Fruit fly (Drosophila melanogaster) whole organism, embryonic: ENCODE data around the gene Stat92E.
A peak's percentile ranks its signal among the peaks of the same experiment; 100 is the strongest.

ENCODE experiments used
- Abd-B ChIP-seq: fragments of 200-800 bp; sonication (Bioruptor generic); optimal IDR thresholded peaks from 2 replicates; lab custom pipeline; 2018; ENCODE audit warnings: missing biosample characterization, mild to moderate bottlenecking, missing genetic modification characterization, moderate library complexity
- Ada2b ChIP-seq: fragments of 200-800 bp; sonication (Bioruptor generic); IDR thresholded peaks from 2 replicates; pipeline ENCODE4 v1.3.6; 2022; ENCODE audit warnings: missing biosample characterization, missing genetic modification characterization
- Antp ChIP-seq: fragments of 200-800 bp; sonication (Bioruptor generic); optimal IDR thresholded peaks from 3 replicates; lab custom pipeline; 2016; ENCODE audit warnings: missing biosample characterization, missing genetic modification characterization
- CG11398 ChIP-seq: fragments of 200-800 bp; sonication (Bioruptor generic); optimal IDR thresholded peaks from 2 replicates; lab custom pipeline; 2016; ENCODE audit warnings: missing biosample characterization, missing genetic modification characterization
- CG12299 ChIP-seq: fragments of 200-800 bp; sonication (Bioruptor generic); optimal IDR thresholded peaks from 2 replicates; lab custom pipeline; 2018; ENCODE audit warnings: missing biosample characterization, mild to moderate bottlenecking, missing genetic modification characterization
- CG12391 ChIP-seq: fragments of 200-800 bp; sonication (Bioruptor generic); optimal IDR thresholded peaks from 3 replicates; lab custom pipeline; 2018; ENCODE audit warnings: missing biosample characterization, mild to moderate bottlenecking, missing genetic modification characterization, moderate library complexity
- CG15479 ChIP-seq: fragments of 200-800 bp; sonication (Bioruptor generic); optimal IDR thresholded peaks from 3 replicates; lab custom pipeline; 2019; ENCODE audit warnings: missing biosample characterization, mild to moderate bottlenecking, missing genetic modification characterization, moderate library complexity
- CG17359 ChIP-seq: fragments of 200-800 bp; sonication (Bioruptor generic); optimal IDR thresholded peaks from 3 replicates; lab custom pipeline; 2018; ENCODE audit warnings: missing biosample characterization, mild to moderate bottlenecking, missing genetic modification characterization, moderate library complexity
- CG2678 ChIP-seq: fragments of 200-800 bp; sonication (Bioruptor generic); optimal IDR thresholded peaks from 3 replicates; lab custom pipeline; 2019; ENCODE audit warnings: missing biosample characterization, mild to moderate bottlenecking, missing genetic modification characterization, moderate library complexity
- CG2889 ChIP-seq: fragments of 200-800 bp; sonication (Bioruptor generic); IDR thresholded peaks from 3 replicates; pipeline ENCODE4 v1.3.6; 2022; ENCODE audit warnings: missing biosample characterization, missing genetic modification characterization
- CG30020 ChIP-seq: fragments of 200-800 bp; optimal IDR thresholded peaks from 2 replicates; lab custom pipeline; 2019; ENCODE audit warnings: missing biosample characterization, mild to moderate bottlenecking, missing genetic modification characterization, moderate library complexity
- CG31388 ChIP-seq: fragments of 200-800 bp; sonication (Bioruptor generic); optimal IDR thresholded peaks from 2 replicates; lab custom pipeline; 2016; ENCODE audit warnings: missing biosample characterization, missing genetic modification characterization
- CG3163 ChIP-seq: fragments of 200-800 bp; sonication (Bioruptor generic); optimal IDR thresholded peaks from 3 replicates; lab custom pipeline; 2016; ENCODE audit warnings: missing biosample characterization, missing genetic modification characterization
- CG32767 ChIP-seq: fragments of 200-800 bp; sonication (Bioruptor generic); IDR thresholded peaks from 2 replicates; pipeline ENCODE4 v1.3.6; 2022; ENCODE audit warnings: missing biosample characterization, missing genetic modification characterization
- CG3995 ChIP-seq: fragments of 200-800 bp; sonication (Bioruptor generic); optimal IDR thresholded peaks from 3 replicates; lab custom pipeline; 2016; ENCODE audit warnings: missing biosample characterization, missing genetic modification characterization
- CG4404 ChIP-seq: fragments of 200-800 bp; sonication (Bioruptor generic); IDR thresholded peaks from 2 replicates; pipeline ENCODE4 v1.3.6; 2022; ENCODE audit warnings: missing biosample characterization, missing genetic modification characterization
- CG7372 ChIP-seq: fragments of 200-800 bp; sonication (Bioruptor generic); IDR thresholded peaks from 2 replicates; pipeline ENCODE4 v1.3.6; 2022; ENCODE audit warnings: missing biosample characterization, missing genetic modification characterization
- CG7556 ChIP-seq: fragments of 200-800 bp; sonication (Bioruptor generic); optimal IDR thresholded peaks from 2 replicates; lab custom pipeline; 2017; ENCODE audit warnings: missing biosample characterization, mild to moderate bottlenecking, missing genetic modification characterization
- CG7786 ChIP-seq: fragments of 200-800 bp; sonication (Bioruptor generic); optimal IDR thresholded peaks from 2 replicates; lab custom pipeline; 2016; ENCODE audit warnings: missing biosample characterization, missing genetic modification characterization
- CG7987 ChIP-seq: fragments of 200-800 bp; sonication (Bioruptor generic); optimal IDR thresholded peaks from 2 replicates; lab custom pipeline; 2018; ENCODE audit warnings: missing biosample characterization, mild to moderate bottlenecking, missing genetic modification characterization, moderate library complexity
- CG8924 ChIP-seq: fragments of 200-800 bp; optimal IDR thresholded peaks from 3 replicates; lab custom pipeline; 2019; ENCODE audit warnings: missing biosample characterization, mild to moderate bottlenecking, missing genetic modification characterization, moderate library complexity
- CTCF ChIP-seq: fragments of 200-800 bp; sonication (Bioruptor generic); optimal IDR thresholded peaks from 2 replicates; lab custom pipeline; 2017; ENCODE audit warnings: missing biosample characterization, mild to moderate bottlenecking, missing genetic modification characterization, moderate library complexity
- Dbx ChIP-seq: fragments of 200-800 bp; sonication (Bioruptor generic); IDR thresholded peaks from 3 replicates; pipeline ENCODE4 v1.3.6; 2022; ENCODE audit warnings: missing biosample characterization, missing genetic modification characterization
- Dip3 ChIP-seq: fragments of 200-800 bp; sonication (Bioruptor generic); optimal IDR thresholded peaks from 3 replicates; lab custom pipeline; 2016; ENCODE audit warnings: missing biosample characterization, missing genetic modification characterization
- Drgx ChIP-seq: fragments of 200-800 bp; sonication (Bioruptor generic); IDR thresholded peaks from 2 replicates; pipeline ENCODE4 v1.3.6; 2022; ENCODE audit warnings: missing biosample characterization, missing genetic modification characterization
- ERR ChIP-seq: fragments of 200-800 bp; sonication (Bioruptor generic); optimal IDR thresholded peaks from 2 replicates; lab custom pipeline; 2016; ENCODE audit warnings: missing biosample characterization, missing genetic modification characterization
- Ets65A ChIP-seq: fragments of 200-800 bp; sonication (Bioruptor generic); peaks from one replicate; lab custom pipeline; 2016; ENCODE audit warnings: missing biosample characterization, missing genetic modification characterization
- GATAe ChIP-seq: fragments of 200-800 bp; sonication (Bioruptor generic); conservative IDR thresholded peaks from 2 replicates; pipeline ENCODE4 v1.3.6; 2022; ENCODE audit warnings: missing biosample characterization, missing genetic modification characterization
- HLH3B ChIP-seq: fragments of 200-800 bp; sonication (Bioruptor generic); IDR thresholded peaks from 2 replicates; pipeline ENCODE4 v1.3.6; 2022; ENCODE audit warnings: missing biosample characterization, missing genetic modification characterization
- Hand ChIP-seq: fragments of 200-800 bp; sonication (Bioruptor generic); optimal IDR thresholded peaks from 2 replicates; lab custom pipeline; 2017; ENCODE audit warnings: mild to moderate bottlenecking, missing biosample characterization, missing genetic modification reagents, missing genetic modification characterization
- MBD-R2 ChIP-seq: fragments of 200-800 bp; sonication (Bioruptor generic); IDR thresholded peaks from 2 replicates; pipeline ENCODE4 v1.3.6; 2022; ENCODE audit warnings: missing biosample characterization, missing genetic modification characterization
- Mad ChIP-seq: fragments of 200-800 bp; sonication (Bioruptor generic); optimal IDR thresholded peaks from 2 replicates; lab custom pipeline; 2016; ENCODE audit warnings: missing biosample characterization, missing genetic modification characterization
- Myb ChIP-seq: fragments of 200-800 bp; sonication (Bioruptor generic); optimal IDR thresholded peaks from 2 replicates; lab custom pipeline; 2016; ENCODE audit warnings: missing biosample characterization, missing genetic modification characterization
- Side ChIP-seq: fragments of 200-800 bp; sonication (Bioruptor generic); optimal IDR thresholded peaks from 2 replicates; lab custom pipeline; 2016; ENCODE audit warnings: missing biosample characterization, missing genetic modification characterization
- amos ChIP-seq: fragments of 200-800 bp; sonication (Bioruptor generic); IDR thresholded peaks from 2 replicates; pipeline ENCODE4 v1.3.6; 2022; ENCODE audit warnings: missing biosample characterization, missing genetic modification characterization; ENCODE audit not compliant: partially characterized antibody
- aop ChIP-seq: fragments of 200-800 bp; sonication (Bioruptor generic); IDR thresholded peaks from 2 replicates; pipeline ENCODE4 v1.3.6; 2022; ENCODE audit warnings: missing biosample characterization, missing genetic modification characterization
- cas ChIP-seq: fragments of 200-800 bp; sonication (Bioruptor generic); IDR thresholded peaks from 2 replicates; pipeline ENCODE4 v1.3.6; 2022; ENCODE audit warnings: missing biosample characterization, missing genetic modification characterization
- dmrt11E ChIP-seq: fragments of 200-800 bp; sonication (Bioruptor generic); optimal IDR thresholded peaks from 3 replicates; lab custom pipeline; 2018; ENCODE audit warnings: missing biosample characterization, mild to moderate bottlenecking, missing genetic modification characterization, moderate library complexity
- emc ChIP-seq: fragments of 200-800 bp; sonication (Bioruptor generic); optimal IDR thresholded peaks from 2 replicates; lab custom pipeline; 2016; ENCODE audit warnings: missing biosample characterization, missing genetic modification characterization
- ems ChIP-seq: fragments of 200-800 bp; sonication (Bioruptor generic); optimal IDR thresholded peaks from 3 replicates; lab custom pipeline; 2016; ENCODE audit warnings: missing biosample characterization, missing genetic modification characterization
- lilli ChIP-seq: fragments of 200-800 bp; sonication (Bioruptor generic); optimal IDR thresholded peaks from 3 replicates; lab custom pipeline; 2016; ENCODE audit warnings: missing biosample characterization, missing genetic modification characterization
- lola ChIP-seq, 3 experiments: fragments of >200 bp in 2 of 3; fragments of 200-800 bp in 1 of 3; sonication (Bioruptor generic) in 1 of 3; optimal IDR thresholded peaks; 2 replicates each; lab custom pipeline; 2017 to 2019; ENCODE audit warnings: missing biosample characterization in 3 of 3, missing genetic modification characterization in 3 of 3, mild to moderate bottlenecking in 1 of 3, moderate library complexity in 1 of 3
- pb ChIP-seq: fragments of 200-800 bp; sonication (Bioruptor generic); optimal IDR thresholded peaks from 3 replicates; lab custom pipeline; 2016; ENCODE audit warnings: missing biosample characterization, missing genetic modification characterization
- peb ChIP-seq: fragments of 200-800 bp; sonication (Bioruptor generic); IDR thresholded peaks from 2 replicates; pipeline ENCODE4 v1.3.6; 2022; ENCODE audit warnings: missing biosample characterization, missing genetic modification characterization
- pum ChIP-seq: fragments of 200-800 bp; sonication (Bioruptor generic); optimal IDR thresholded peaks from 2 replicates; lab custom pipeline; 2016; ENCODE audit warnings: missing biosample characterization, missing genetic modification characterization
- pzg ChIP-seq: fragments of 200-800 bp; sonication (Bioruptor generic); optimal IDR thresholded peaks from 3 replicates; lab custom pipeline; 2018; ENCODE audit warnings: missing biosample characterization, mild to moderate bottlenecking, missing genetic modification characterization, moderate library complexity
- ranshi ChIP-seq: fragments of 200-800 bp; sonication (Bioruptor generic); IDR thresholded peaks from 2 replicates; pipeline ENCODE4 v1.3.6; 2022; ENCODE audit warnings: missing biosample characterization, missing genetic modification characterization
- slp2 ChIP-seq: fragments of 200-800 bp; sonication (Bioruptor generic); optimal IDR thresholded peaks from 2 replicates; lab custom pipeline; 2016; ENCODE audit warnings: missing biosample characterization, missing genetic modification characterization
- stc ChIP-seq: fragments of 200-800 bp; sonication (Bioruptor generic); IDR thresholded peaks from 2 replicates; pipeline ENCODE4 v1.3.6; 2022; ENCODE audit warnings: missing biosample characterization, missing genetic modification characterization
- tna ChIP-seq: fragments of 200-800 bp; sonication (Bioruptor generic); IDR thresholded peaks from 2 replicates; pipeline ENCODE4 v1.3.6; 2022; ENCODE audit warnings: missing biosample characterization, missing genetic modification characterization; ENCODE audit not compliant: partially characterized antibody

Stat92E gene

dm6 chr3R:20587630-20588479 is 35.7 kb upstream of the Stat92E start, which contains the start of gene Septin2:
TSS of gene Septin2 (minus strand) at chr3R:20588356.
- TF ChIP-seq CG12299 (tag; lab: Kevin White, UChicago) (peak; percentile 34), peb (GFP tag; lab: Robert Waterston, UW) (0 out of 2 replicates have a peak, but pooled peaks have one; percentile 15), CG7556 (GFP tag; lab: Kevin White, UChicago) (peak; percentile 83), pum (GFP tag; lab: Kevin White, UChicago) (peak; percentile 56), GATAe (GFP tag; lab: Robert Waterston, UW) (no peak), dmrt11E (tag; lab: Kevin White, UChicago) (peak; percentile 78), CG11398 (peak; percentile 24), MBD-R2 (no peak; the same call in none of the 2 replicates), lola (GFP tag; optimal IDR thresholded peaks at IDR 0.05; lab: Kevin White, UChicago) (peak in 1 of 3 experiments; percentile 83), ranshi (GFP tag; lab: Robert Waterston, UW) (peak; percentile 47; the same call in 1 of the 2 replicates), CG7987 (GFP tag; lab: Kevin White, UChicago) (no peak), Hand (GFP tag; lab: Kevin White, UChicago) (peak; percentile 33), CTCF (GFP tag; lab: Kevin White, UChicago) (peak; percentile 55), Myb (GFP tag; lab: Kevin White, UChicago) (peak; percentile 17), HLH3B (GFP tag; lab: Robert Waterston, UW) (peak; percentile 70), Ets65A (GFP tag; lab: Kevin White, UChicago) (no peak), ems (peak; percentile 49), cas (no peak), amos (GFP tag; lab: Robert Waterston, UW) (no peak; the same call in 1 of the 2 replicates), ERR (GFP tag; lab: Kevin White, UChicago) (no peak), CG2678 (tag; lab: Kevin White, UChicago) (peak; percentile 89), CG4404 (peak; percentile 38), CG7786 (GFP tag; lab: Kevin White, UChicago) (peak; percentile 45), Ada2b (GFP tag; lab: Robert Waterston, UW) (peak; percentile 58; the same call in 1 of the 2 replicates), slp2 (GFP tag; lab: Kevin White, UChicago) (peak; percentile 64), CG7372 (GFP tag; lab: Robert Waterston, UW) (no peak; the same call in none of the 2 replicates), pzg (peak; percentile 44), Mad (GFP tag; lab: Kevin White, UChicago) (peak; percentile 38), CG32767 (peak; percentile 59; the same call in 1 of the 2 replicates), CG2889 (0 out of 3 replicates have a peak, but pooled peaks have one; percentile 31), CG8924 (tag; lab: Kevin White, UChicago) (peak; percentile 86), Dbx (GFP tag; lab: Robert Waterston, UW) (no peak), emc (GFP tag; lab: Kevin White, UChicago) (no peak), Drgx (GFP tag; lab: Robert Waterston, UW) (peak; percentile 80), Side (peak; percentile 58), CG17359 (tag; lab: Kevin White, UChicago) (peak; percentile 85), CG30020 (tag; lab: Kevin White, UChicago) (no peak), Dip3 (GFP tag; lab: Kevin White, UChicago) (peak; percentile 14), tna (GFP tag; lab: Robert Waterston, UW) (no peak), pb (no peak), CG31388 (peak; percentile 63), CG3163 (GFP tag; lab: Kevin White, UChicago) (no peak), CG15479 (GFP tag; lab: Kevin White, UChicago) (no peak), Abd-B (no peak), CG3995 (GFP tag; lab: Kevin White, UChicago) (no peak), aop (GFP tag; lab: Robert Waterston, UW) (no peak), CG12391 (peak; percentile 76), stc (GFP tag; lab: Robert Waterston, UW) (peak; percentile 71), lilli (peak; percentile 66), Antp (GFP tag; lab: Kevin White, UChicago) (peak; percentile 25)
